Fruit fly (Drosophila melanogaster) whole organism, embryonic: ENCODE data around the gene HipHop.
A peak's percentile ranks its signal among the peaks of the same experiment; 100 is the strongest.

Experiments used
- CG10267 ChIP-seq: fragments of 200-800 bp; sonication (Bioruptor generic); optimal IDR thresholded peaks from 2 replicates; lab custom pipeline; 2018; ENCODE audit warnings: missing biosample characterization, mild to moderate bottlenecking, missing genetic modification characterization, moderate library complexity
- CG10979 ChIP-seq: fragments of 200-800 bp; sonication (Bioruptor generic); optimal IDR thresholded peaks from 2 replicates; lab custom pipeline; 2018; ENCODE audit warnings: missing biosample characterization, mild to moderate bottlenecking, missing genetic modification characterization, moderate library complexity
- CG13123 ChIP-seq: fragments of 200-800 bp; sonication (Bioruptor generic); optimal IDR thresholded peaks from 2 replicates; lab custom pipeline; 2016; ENCODE audit warnings: missing biosample characterization, missing genetic modification characterization
- CG13624 ChIP-seq: fragments of 200-800 bp; sonication (Bioruptor generic); optimal IDR thresholded peaks from 2 replicates; lab custom pipeline; 2016; ENCODE audit warnings: missing biosample characterization, missing genetic modification characterization
- CG15479 ChIP-seq: fragments of 200-800 bp; sonication (Bioruptor generic); optimal IDR thresholded peaks from 3 replicates; lab custom pipeline; 2019; ENCODE audit warnings: missing biosample characterization, mild to moderate bottlenecking, missing genetic modification characterization, moderate library complexity
- CG17186 ChIP-seq: fragments of 200-800 bp; sonication (Bioruptor generic); optimal IDR thresholded peaks from 3 replicates; lab custom pipeline; 2017; ENCODE audit warnings: missing biosample characterization, missing genetic modification reagents, missing genetic modification characterization
- CG2712 ChIP-seq: fragments of 200-800 bp; optimal IDR thresholded peaks from 3 replicates; lab custom pipeline; 2019; ENCODE audit warnings: missing biosample characterization, mild to moderate bottlenecking, missing genetic modification characterization, moderate library complexity
- CG6175 ChIP-seq: fragments of 200-800 bp; sonication (Bioruptor generic); IDR thresholded peaks from 3 replicates; pipeline ENCODE4 v1.3.6; 2022; ENCODE audit warnings: missing biosample characterization, missing genetic modification characterization
- CG6813 ChIP-seq: fragments of 200-800 bp; sonication (Bioruptor generic); optimal IDR thresholded peaks from 2 replicates; lab custom pipeline; 2017; ENCODE audit warnings: missing biosample characterization, missing genetic modification characterization, mild to moderate bottlenecking, moderate library complexity, missing genetic modification reagents
- CG8290 ChIP-seq, 3 experiments: fragments of 200-800 bp; sonication (Bioruptor generic); optimal IDR thresholded peaks; 2 replicates each; lab custom pipeline; 2016 to 2019; ENCODE audit warnings: missing biosample characterization in 3 of 3, missing genetic modification characterization in 3 of 3, mild to moderate bottlenecking in 2 of 3, moderate library complexity in 1 of 3
- CG8924 ChIP-seq: fragments of 200-800 bp; optimal IDR thresholded peaks from 3 replicates; lab custom pipeline; 2019; ENCODE audit warnings: missing biosample characterization, mild to moderate bottlenecking, missing genetic modification characterization, moderate library complexity
- CG8944 ChIP-seq: fragments of 200-800 bp; sonication (Bioruptor generic); optimal IDR thresholded peaks from 3 replicates; lab custom pipeline; 2016; ENCODE audit warnings: missing biosample characterization, missing genetic modification characterization
- Camta ChIP-seq: fragments of 200-800 bp; sonication (Bioruptor generic); optimal IDR thresholded peaks from 2 replicates; lab custom pipeline; 2016; ENCODE audit warnings: missing biosample characterization, missing genetic modification characterization
- Chrac-16 ChIP-seq: fragments of 200-800 bp; sonication (Bioruptor generic); optimal IDR thresholded peaks from 3 replicates; lab custom pipeline; 2016; ENCODE audit warnings: missing biosample characterization, missing genetic modification characterization
- CrebB ChIP-seq: fragments of 200-800 bp; sonication (Bioruptor generic); optimal IDR thresholded peaks from 3 replicates; lab custom pipeline; 2018; ENCODE audit warnings: missing biosample characterization, mild to moderate bottlenecking, missing genetic modification characterization
- Dad ChIP-seq: fragments of 200-800 bp; sonication (Bioruptor generic); optimal IDR thresholded peaks from 3 replicates; lab custom pipeline; 2016; ENCODE audit warnings: missing biosample characterization, missing genetic modification characterization
- HLH54F ChIP-seq: fragments of 200-800 bp; sonication (Bioruptor generic); optimal IDR thresholded peaks from 3 replicates; lab custom pipeline; 2016; ENCODE audit warnings: missing biosample characterization, missing genetic modification characterization
- HLHmδ ChIP-seq: fragments of 200-800 bp; sonication (Bioruptor generic); optimal IDR thresholded peaks from 2 replicates; lab custom pipeline; 2018; ENCODE audit warnings: missing biosample characterization, mild to moderate bottlenecking, missing genetic modification characterization, moderate library complexity
- HmgZ ChIP-seq: fragments of 200-800 bp; sonication (Bioruptor generic); optimal IDR thresholded peaks from 2 replicates; lab custom pipeline; 2018; ENCODE audit warnings: missing biosample characterization, mild to moderate bottlenecking, missing genetic modification characterization
- Myb ChIP-seq: fragments of 200-800 bp; sonication (Bioruptor generic); optimal IDR thresholded peaks from 2 replicates; lab custom pipeline; 2016; ENCODE audit warnings: missing biosample characterization, missing genetic modification characterization
- NK7.1 ChIP-seq: fragments of 200-800 bp; sonication (Bioruptor generic); optimal IDR thresholded peaks from 3 replicates; lab custom pipeline; 2016; ENCODE audit warnings: missing biosample characterization, missing genetic modification characterization
- Pdp1 ChIP-seq, 2 experiments: fragments of 200-800 bp; sonication (Bioruptor generic); optimal IDR thresholded peaks; 3 replicates each; lab custom pipeline; 2016; ENCODE audit warnings: missing biosample characterization in 2 of 2, missing genetic modification characterization in 2 of 2, mild to moderate bottlenecking in 1 of 2, moderate library complexity in 1 of 2
- Side ChIP-seq: fragments of 200-800 bp; sonication (Bioruptor generic); optimal IDR thresholded peaks from 2 replicates; lab custom pipeline; 2016; ENCODE audit warnings: missing biosample characterization, missing genetic modification characterization
- Sox102F ChIP-seq: fragments of 200-800 bp; sonication (Bioruptor generic); optimal IDR thresholded peaks from 2 replicates; lab custom pipeline; 2018; ENCODE audit warnings: missing biosample characterization, mild to moderate bottlenecking, missing genetic modification characterization, moderate library complexity
- Stat92E ChIP-seq, 3 experiments: fragments of >200 bp in 2 of 3; fragments of 200-800 bp in 1 of 3; sonication (Bioruptor generic) in 1 of 3; optimal IDR thresholded peaks; 2 replicates each; lab custom pipeline; 2017 to 2019; ENCODE audit warnings: missing biosample characterization in 3 of 3, missing genetic modification characterization in 3 of 3, mild to moderate bottlenecking in 1 of 3, moderate library complexity in 1 of 3
- ash1 ChIP-seq: fragments of 200-800 bp; sonication (Bioruptor generic); optimal IDR thresholded peaks from 2 replicates; lab custom pipeline; 2018; ENCODE audit warnings: missing biosample characterization, mild to moderate bottlenecking, missing genetic modification characterization
- bcd ChIP-seq: fragments of 200-800 bp; sonication (Bioruptor generic); optimal IDR thresholded peaks from 2 replicates; lab custom pipeline; 2017; ENCODE audit warnings: missing biosample characterization, mild to moderate bottlenecking, missing genetic modification characterization
- chn ChIP-seq: fragments of 200-800 bp; sonication (Bioruptor generic); optimal IDR thresholded peaks from 2 replicates; lab custom pipeline; 2016; ENCODE audit warnings: missing biosample characterization, missing genetic modification characterization
- dati ChIP-seq: fragments of 200-800 bp; sonication (Bioruptor generic); IDR thresholded peaks from 2 replicates; pipeline ENCODE4 v1.3.6; 2022; ENCODE audit warnings: missing biosample characterization, missing genetic modification characterization
- dmrt99B ChIP-seq: fragments of 200-800 bp; sonication (Bioruptor generic); optimal IDR thresholded peaks from 2 replicates; lab custom pipeline; 2018; ENCODE audit warnings: missing biosample characterization, mild to moderate bottlenecking, missing genetic modification characterization, moderate library complexity
- h ChIP-seq: fragments of >200 bp; optimal IDR thresholded peaks from 2 replicates; lab custom pipeline; 2017
- her ChIP-seq: fragments of 200-800 bp; sonication (Bioruptor generic); optimal IDR thresholded peaks from 2 replicates; lab custom pipeline; 2016; ENCODE audit warnings: missing biosample characterization, missing genetic modification characterization
- insv ChIP-seq, 2 experiments: fragments of 200-800 bp; sonication (Bioruptor generic); optimal IDR thresholded peaks; 3 replicates each; lab custom pipeline; 2016 to 2018; ENCODE audit warnings: missing biosample characterization in 2 of 2, missing genetic modification characterization in 2 of 2
- kni ChIP-seq: fragments of 200-800 bp; sonication (Bioruptor generic); optimal IDR thresholded peaks from 3 replicates; lab custom pipeline; 2017; ENCODE audit warnings: mild to moderate bottlenecking, missing biosample characterization, missing genetic modification reagents, missing genetic modification characterization
- lab ChIP-seq: fragments of 200-800 bp; sonication (Bioruptor generic); optimal IDR thresholded peaks from 3 replicates; lab custom pipeline; 2017; ENCODE audit warnings: missing biosample characterization, missing genetic modification characterization, mild to moderate bottlenecking, moderate library complexity, missing genetic modification reagents
- luna ChIP-seq: fragments of 200-800 bp; sonication (Bioruptor generic); optimal IDR thresholded peaks from 2 replicates; lab custom pipeline; 2016; ENCODE audit warnings: missing biosample characterization, missing genetic modification characterization
- mam ChIP-seq: fragments of 200-800 bp; sonication (Bioruptor generic); optimal IDR thresholded peaks from 3 replicates; lab custom pipeline; 2016; ENCODE audit warnings: missing biosample characterization, missing genetic modification characterization
- nom ChIP-seq: fragments of 200-800 bp; sonication (Bioruptor generic); optimal IDR thresholded peaks from 2 replicates; lab custom pipeline; 2017; ENCODE audit warnings: missing biosample characterization, missing genetic modification characterization, mild to moderate bottlenecking, moderate library complexity, missing genetic modification reagents
- oc ChIP-seq: fragments of 200-800 bp; sonication (Bioruptor generic); optimal IDR thresholded peaks from 2 replicates; lab custom pipeline; 2018; ENCODE audit warnings: missing biosample characterization, mild to moderate bottlenecking, missing genetic modification characterization, moderate library complexity
- odd ChIP-seq: fragments of 200-800 bp; sonication (Bioruptor generic); optimal IDR thresholded peaks from 2 replicates; lab custom pipeline; 2017; ENCODE audit warnings: missing biosample characterization, mild to moderate bottlenecking, missing genetic modification characterization
- pfk ChIP-seq: fragments of 200-800 bp; sonication (Bioruptor generic); optimal IDR thresholded peaks from 2 replicates; lab custom pipeline; 2018; ENCODE audit warnings: missing biosample characterization, mild to moderate bottlenecking, missing genetic modification characterization, moderate library complexity
- pum ChIP-seq: fragments of 200-800 bp; sonication (Bioruptor generic); optimal IDR thresholded peaks from 2 replicates; lab custom pipeline; 2016; ENCODE audit warnings: missing biosample characterization, missing genetic modification characterization
- repo ChIP-seq: fragments of 200-800 bp; sonication (Bioruptor generic); optimal IDR thresholded peaks from 2 replicates; lab custom pipeline; 2016; ENCODE audit warnings: missing biosample characterization, missing genetic modification characterization
- sna ChIP-seq: fragments of 200-800 bp; sonication (Bioruptor generic); IDR thresholded peaks from 2 replicates; pipeline ENCODE4 v1.3.6; 2022; ENCODE audit warnings: missing biosample characterization, missing genetic modification characterization; ENCODE audit not compliant: partially characterized antibody
- sug ChIP-seq: fragments of 200-800 bp; optimal IDR thresholded peaks from 2 replicates; lab custom pipeline; 2019; ENCODE audit warnings: missing biosample characterization, mild to moderate bottlenecking, missing genetic modification characterization, moderate library complexity
- unpg ChIP-seq: fragments of 200-800 bp; sonication (Bioruptor generic); optimal IDR thresholded peaks from 3 replicates; lab custom pipeline; 2018; ENCODE audit warnings: missing biosample characterization, mild to moderate bottlenecking, missing genetic modification characterization, moderate library complexity
- yki ChIP-seq: fragments of >200 bp; optimal IDR thresholded peaks from 3 replicates; lab custom pipeline; 2018
- zf30C ChIP-seq: fragments of 200-800 bp; sonication (Bioruptor generic); optimal IDR thresholded peaks from 3 replicates; lab custom pipeline; 2018; ENCODE audit warnings: missing biosample characterization, mild to moderate bottlenecking, missing genetic modification characterization

Gene HipHop

DNA sequence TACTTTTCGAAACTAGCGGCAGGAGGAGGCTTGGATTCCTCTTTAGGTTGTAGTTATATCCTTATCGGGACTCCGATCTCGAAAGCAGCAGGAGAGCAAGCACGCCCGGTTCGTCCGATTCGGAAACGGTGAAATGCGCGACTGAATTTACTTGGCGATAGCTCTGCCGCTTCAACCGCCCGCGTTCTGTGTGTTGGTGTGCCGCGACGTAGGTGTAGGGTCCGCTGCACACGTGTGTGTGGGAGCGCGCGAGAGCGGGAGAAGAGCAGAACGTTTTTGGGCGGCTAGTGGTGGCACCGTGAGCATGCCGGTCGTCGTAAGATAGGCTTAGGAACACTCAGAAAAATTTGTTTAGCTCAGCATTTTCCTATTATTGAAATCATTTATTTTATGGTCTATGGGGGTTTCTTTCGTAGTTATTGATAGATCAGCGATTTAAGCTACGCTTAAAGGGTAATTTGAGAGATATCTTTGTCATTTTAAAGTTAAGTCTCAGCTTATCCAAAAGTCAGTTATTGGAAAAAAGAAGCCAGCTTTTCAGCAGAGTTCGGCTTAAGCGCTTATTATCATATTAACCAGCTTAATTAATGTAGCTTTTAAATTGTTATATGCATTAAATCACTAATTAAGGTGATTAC, 19.5 kb downstream of the HipHop start (continued):
- TF ChIP-seq HmgZ (peak; percentile 17), CG8290 (GFP tag; optimal IDR thresholded peaks at IDR 0.05; lab: Kevin White, UChicago) (no peak), CG8290 (tag; optimal IDR thresholded peaks at IDR 0.05; lab: Kevin White, UChicago) (peak in 1 of 2 experiments; percentile 69), zf30C (GFP tag; lab: Kevin White, UChicago) (peak; percentile 88), CG2712 (tag; lab: Kevin White, UChicago) (peak; percentile 55), h (lab: Kevin White, UChicago) (no peak), CG15479 (GFP tag; lab: Kevin White, UChicago) (peak; percentile 96), Chrac-16 (GFP tag; lab: Kevin White, UChicago) (peak; percentile 17), CG10979 (tag; lab: Kevin White, UChicago) (peak; percentile 33), Pdp1 (GFP tag; optimal IDR thresholded peaks at IDR 0.05; lab: Kevin White, UChicago) (peak; percentile 22 to 43), NK7.1 (peak; percentile 44), HLH54F (GFP tag; lab: Kevin White, UChicago) (peak; percentile 5), CG10267 (tag; lab: Kevin White, UChicago) (peak; percentile 14), Myb (GFP tag; lab: Kevin White, UChicago) (peak; percentile 2), CG8944 (peak; percentile 4), CG13123 (GFP tag; lab: Kevin White, UChicago) (no peak), Camta (peak; percentile 17), pfk (GFP tag; lab: Kevin White, UChicago) (peak; percentile 31), Side (GFP tag; lab: Kevin White, UChicago) (peak; percentile 11), lab (GFP tag; lab: Kevin White, UChicago) (peak; percentile 44), insv (GFP tag; optimal IDR thresholded peaks at IDR 0.05; lab: Kevin White, UChicago) (peak in 1 of 2 experiments; percentile 59), her (peak; percentile 19), CG6175 (GFP tag; lab: Robert Waterston, UW) (no peak), yki (lab: Kevin White, UChicago) (peak; percentile 56), CG6813 (GFP tag; lab: Kevin White, UChicago) (peak; percentile 20), chn (GFP tag; lab: Kevin White, UChicago) (no peak), HLHmδ (GFP tag; lab: Kevin White, UChicago) (peak; percentile 83), unpg (GFP tag; lab: Kevin White, UChicago) (no peak), CrebB (tag; lab: Kevin White, UChicago) (peak; percentile 56), oc (tag; lab: Kevin White, UChicago) (peak; percentile 66), sug (tag; lab: Kevin White, UChicago) (peak; percentile 40), pum (GFP tag; lab: Kevin White, UChicago) (peak; percentile 17), odd (GFP tag; lab: Kevin White, UChicago) (no peak), mam (peak; percentile 34), Dad (GFP tag; lab: Kevin White, UChicago) (peak; percentile 22), CG13624 (peak; percentile 20), dati (GFP tag; lab: Robert Waterston, UW) (no peak), ash1 (GFP tag; lab: Kevin White, UChicago) (no peak), nom (GFP tag; lab: Kevin White, UChicago) (peak; percentile 63), kni (peak; percentile 57), bcd (GFP tag; lab: Kevin White, UChicago) (peak; percentile 0), Stat92E (GFP tag; optimal IDR thresholded peaks at IDR 0.05; lab: Kevin White, UChicago) (peak in 1 of 3 experiments; percentile 12), CG8924 (tag; lab: Kevin White, UChicago) (peak; percentile 54), luna (GFP tag; lab: Kevin White, UChicago) (no peak), Sox102F (GFP tag; lab: Kevin White, UChicago) (peak; percentile 9), CG17186 (GFP tag; lab: Kevin White, UChicago) (peak; percentile 0), dmrt99B (tag; lab: Kevin White, UChicago) (peak; percentile 33), sna (GFP tag; lab: Robert Waterston, UW) (no peak), repo (GFP tag; lab: Kevin White, UChicago) (peak; percentile 11)
